Worm (Caenorhabditis elegans): ENCODE data around the gene C25F9.4.

- no peak for TF ChIP-seq dao-5 (tag; optimal IDR thresholded peaks at IDR 0.05)
- no peak for TF ChIP-seq W03F9.2 (tag; optimal IDR thresholded peaks at IDR 0.05)
Measured at ce11 chrV:19400619-19401018, 15.8 kb downstream of the C25F9.4 start, which contains the start of gene srw-86.
